Worm (Caenorhabditis elegans) whole organism, L3 larva: Measurements from ENCODE around the gene Y55B1AR.4.

Experiments used
- R02D3.7 ChIP-seq: fragments of 150-350 bp; optimal IDR thresholded peaks from 2 replicates; lab custom pipeline; 2014; ENCODE audit warnings: missing biosample characterization, missing genetic modification characterization
- ZK546.5 ChIP-seq: sonication (generic microtip); optimal IDR thresholded peaks from 2 replicates; lab custom pipeline; 2017; ENCODE audit warnings: missing biosample characterization, missing genetic modification characterization
- aly-2 ChIP-seq: fragments of 150-350 bp; optimal IDR thresholded peaks from 2 replicates; lab custom pipeline; 2014; ENCODE audit warnings: missing biosample characterization, missing genetic modification characterization
- ama-1 ChIP-seq: fragments of 150-350 bp; optimal IDR thresholded peaks from 2 replicates; lab custom pipeline; 2018
- ceh-16 ChIP-seq: sonication (generic microtip); optimal IDR thresholded peaks from 2 replicates; lab custom pipeline; 2017; ENCODE audit warnings: missing biosample characterization, missing genetic modification characterization
- ceh-28 ChIP-seq: fragments of 150-350 bp; optimal IDR thresholded peaks from 2 replicates; lab custom pipeline; 2014; ENCODE audit warnings: missing biosample characterization, missing genetic modification reagents, missing genetic modification characterization
- ceh-82 ChIP-seq: fragments of 150-350 bp; optimal IDR thresholded peaks from 2 replicates; lab custom pipeline; 2014; ENCODE audit warnings: missing biosample characterization, missing genetic modification characterization
- ceh-9 ChIP-seq: sonication (generic microtip); optimal IDR thresholded peaks from 2 replicates; lab custom pipeline; 2018; ENCODE audit warnings: missing biosample characterization, missing genetic modification characterization
- daf-12 ChIP-seq: fragments of 150-350 bp; optimal IDR thresholded peaks from 2 replicates; lab custom pipeline; 2014; ENCODE audit warnings: missing biosample characterization, missing genetic modification reagents, missing genetic modification characterization
- egl-27 ChIP-seq: sonication (generic microtip); optimal IDR thresholded peaks from 4 replicates; lab custom pipeline; 2017; ENCODE audit warnings: missing biosample characterization, missing genetic modification reagents, missing genetic modification characterization
- egl-5 ChIP-seq: fragments of 150-350 bp; optimal IDR thresholded peaks from 2 replicates; lab custom pipeline; 2017; ENCODE audit warnings: missing biosample characterization, missing genetic modification reagents, missing genetic modification characterization, inconsistent platforms
- elt-1 ChIP-seq: fragments of 150-350 bp; optimal IDR thresholded peaks from 2 replicates; lab custom pipeline; 2014; ENCODE audit warnings: missing biosample characterization, missing genetic modification characterization
- elt-2 ChIP-seq: sonication (generic microtip); optimal IDR thresholded peaks from 2 replicates; lab custom pipeline; 2016; ENCODE audit warnings: missing genetic modification reagents, mild to moderate bottlenecking, missing genetic modification characterization, missing compliant biosample characterization
- elt-3 ChIP-seq, 3 experiments: fragments of 150-350 bp in 1 of 3; sonication (generic microtip) in 2 of 3; optimal IDR thresholded peaks; 2 replicates in 2 of 3; 4 replicates in 1 of 3; lab custom pipeline; 2014 to 2017; ENCODE audit warnings: missing biosample characterization in 3 of 3, missing genetic modification characterization in 3 of 3
- eor-1 ChIP-seq, 2 experiments: fragments of 150-350 bp; optimal IDR thresholded peaks; 2 replicates each; lab custom pipeline; 2014 to 2018; ENCODE audit warnings: missing biosample characterization in 2 of 2, missing genetic modification characterization in 2 of 2
- fkh-10 ChIP-seq: sonication (generic microtip); optimal IDR thresholded peaks from 2 replicates; lab custom pipeline; 2017; ENCODE audit warnings: missing biosample characterization, missing genetic modification reagents, missing genetic modification characterization
- fkh-2 ChIP-seq: fragments of 150-350 bp; optimal IDR thresholded peaks from 2 replicates; lab custom pipeline; 2014; ENCODE audit warnings: missing biosample characterization, missing genetic modification reagents, missing genetic modification characterization
- hmg-11 ChIP-seq: sonication (generic microtip); optimal IDR thresholded peaks from 2 replicates; lab custom pipeline; 2016; ENCODE audit warnings: missing genetic modification characterization, missing compliant biosample characterization
- jun-1 ChIP-seq: fragments of 150-350 bp; optimal IDR thresholded peaks from 2 replicates; lab custom pipeline; 2014; ENCODE audit warnings: missing biosample characterization, missing genetic modification reagents, missing genetic modification characterization
- lin-15B ChIP-seq: fragments of 150-350 bp; optimal IDR thresholded peaks from 2 replicates; lab custom pipeline; 2014; ENCODE audit warnings: missing biosample characterization, missing genetic modification characterization
- lin-39 ChIP-seq: fragments of 150-350 bp; optimal IDR thresholded peaks from 2 replicates; lab custom pipeline; 2018; ENCODE audit warnings: missing biosample characterization, missing genetic modification reagents, missing genetic modification characterization
- lsy-12 ChIP-seq: sonication (generic microtip); optimal IDR thresholded peaks from 2 replicates; lab custom pipeline; 2016; ENCODE audit warnings: mild to moderate bottlenecking, missing genetic modification characterization, missing compliant biosample characterization
- mdl-1 ChIP-seq: fragments of 150-350 bp; optimal IDR thresholded peaks from 2 replicates; lab custom pipeline; 2014; ENCODE audit warnings: missing biosample characterization, missing genetic modification characterization
- mml-1 ChIP-seq: fragments of 150-350 bp; sonication (generic microtip); optimal IDR thresholded peaks from 3 replicates; lab custom pipeline; 2014; ENCODE audit warnings: missing biosample characterization, missing genetic modification characterization
- nfya-1 ChIP-seq: sonication (generic microtip); optimal IDR thresholded peaks from 2 replicates; lab custom pipeline; 2017; ENCODE audit warnings: missing genetic modification characterization, mild to moderate bottlenecking, missing compliant biosample characterization, antibody characterized with exemption, moderate library complexity; ENCODE audit not compliant: insufficient read depth
- nhr-11 ChIP-seq: fragments of 150-350 bp; optimal IDR thresholded peaks from 2 replicates; lab custom pipeline; 2014; ENCODE audit warnings: missing biosample characterization, missing genetic modification characterization
- nhr-12 ChIP-seq: fragments of 150-350 bp; optimal IDR thresholded peaks from 2 replicates; lab custom pipeline; 2014; ENCODE audit warnings: missing biosample characterization, missing genetic modification characterization
- nhr-23 ChIP-seq: fragments of 150-350 bp; optimal IDR thresholded peaks from 2 replicates; lab custom pipeline; 2014; ENCODE audit warnings: missing biosample characterization, missing genetic modification reagents, missing genetic modification characterization
- nhr-237 ChIP-seq: fragments of 150-350 bp; optimal IDR thresholded peaks from 2 replicates; lab custom pipeline; 2014; ENCODE audit warnings: missing biosample characterization, missing genetic modification characterization
- nhr-25 ChIP-seq: sonication (generic microtip); optimal IDR thresholded peaks from 2 replicates; lab custom pipeline; 2017; ENCODE audit warnings: missing biosample characterization, missing genetic modification characterization
- nhr-28 ChIP-seq: fragments of 150-350 bp; optimal IDR thresholded peaks from 2 replicates; lab custom pipeline; 2014; ENCODE audit warnings: missing biosample characterization, missing genetic modification characterization
- nhr-43 ChIP-seq: sonication (generic microtip); optimal IDR thresholded peaks from 2 replicates; lab custom pipeline; 2016; ENCODE audit warnings: mild to moderate bottlenecking, missing genetic modification characterization, missing compliant biosample characterization; ENCODE audit not compliant: poor library complexity, severe bottlenecking
- nhr-67 ChIP-seq: fragments of 150-350 bp; optimal IDR thresholded peaks from 2 replicates; lab custom pipeline; 2014; ENCODE audit warnings: missing biosample characterization, missing genetic modification characterization
- nhr-76 ChIP-seq: fragments of 150-350 bp; sonication (generic microtip); optimal IDR thresholded peaks from 5 replicates; lab custom pipeline; 2014; ENCODE audit warnings: missing biosample characterization, missing genetic modification characterization
- nhr-77 ChIP-seq: fragments of 150-350 bp; optimal IDR thresholded peaks from 2 replicates; lab custom pipeline; 2014; ENCODE audit warnings: missing biosample characterization, missing genetic modification characterization
- pha-4 ChIP-seq: fragments of 150-350 bp; optimal IDR thresholded peaks from 2 replicates; lab custom pipeline; 2014; ENCODE audit warnings: missing biosample characterization, missing genetic modification reagents, missing genetic modification characterization
- pqm-1 ChIP-seq: fragments of 150-350 bp; optimal IDR thresholded peaks from 2 replicates; lab custom pipeline; 2017; ENCODE audit warnings: missing biosample characterization, missing genetic modification characterization, inconsistent platforms
- sea-2 ChIP-seq: fragments of 150-350 bp; sonication (generic microtip); optimal IDR thresholded peaks from 4 replicates; lab custom pipeline; 2014; ENCODE audit warnings: missing biosample characterization, missing genetic modification reagents, missing genetic modification characterization
- skn-1 ChIP-seq: fragments of 150-350 bp; optimal IDR thresholded peaks from 2 replicates; lab custom pipeline; 2014; ENCODE audit warnings: missing biosample characterization, missing genetic modification characterization
- snpc-4 ChIP-seq: fragments of 150-350 bp; optimal IDR thresholded peaks from 2 replicates; lab custom pipeline; 2014; ENCODE audit warnings: missing biosample characterization, missing genetic modification characterization
- tbx-2 ChIP-seq: sonication (generic microtip); optimal IDR thresholded peaks from 2 replicates; lab custom pipeline; 2016; ENCODE audit warnings: mild to moderate bottlenecking, missing genetic modification characterization, missing compliant biosample characterization
- unc-39 ChIP-seq: sonication (generic microtip); optimal IDR thresholded peaks from 4 replicates; lab custom pipeline; 2017; ENCODE audit warnings: missing biosample characterization, missing genetic modification characterization
- unc-62 ChIP-seq: fragments of 150-350 bp; sonication (generic microtip); optimal IDR thresholded peaks from 4 replicates; lab custom pipeline; 2014; ENCODE audit warnings: missing biosample characterization, missing genetic modification reagents, missing genetic modification characterization
- zag-1 ChIP-seq: fragments of 150-350 bp; optimal IDR thresholded peaks from 2 replicates; lab custom pipeline; 2014; ENCODE audit warnings: missing biosample characterization, missing genetic modification characterization
- ztf-11 ChIP-seq: fragments of 150-350 bp; optimal IDR thresholded peaks from 2 replicates; lab custom pipeline; 2014; ENCODE audit warnings: missing biosample characterization, missing genetic modification characterization
- ztf-4 ChIP-seq: fragments of 150-350 bp; optimal IDR thresholded peaks from 2 replicates; lab custom pipeline; 2014; ENCODE audit warnings: missing biosample characterization, missing genetic modification characterization

Y55B1AR.4 gene

DNA sequence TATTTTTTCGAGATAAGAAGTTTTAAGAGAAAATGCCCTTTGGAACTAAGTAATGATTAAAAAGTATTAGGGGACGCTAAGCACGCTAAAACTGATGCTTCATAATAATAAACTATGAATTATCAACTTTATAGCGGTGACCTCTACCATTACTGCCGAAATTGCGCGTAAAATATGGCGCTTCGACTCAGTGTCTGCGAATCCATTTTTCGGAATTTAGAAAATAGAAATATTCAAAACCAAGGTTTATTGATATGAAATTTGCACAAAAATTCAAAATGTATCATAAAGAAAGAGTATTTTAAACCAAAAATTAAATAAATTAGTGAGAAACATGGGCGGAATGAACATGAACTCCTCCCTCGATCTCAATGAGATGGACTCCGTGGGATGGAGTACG is 6.0 kb downstream of the Y55B1AR.4 start:
- TF ChIP-seq egl-27 (no peak), fkh-10 (GFP tag; lab: Kevin White, UChicago) (no peak), elt-2 (tag; lab: Kevin White, UChicago) (peak; percentile 46), jun-1 (tag; lab: Kevin White, UChicago) (peak; percentile 14), lsy-12 (no peak), ama-1 (no peak), pqm-1 (tag; lab: Kevin White, UChicago) (peak; percentile 12), sea-2 (GFP tag; lab: Kevin White, UChicago) (no peak), skn-1 (tag; lab: Kevin White, UChicago) (no peak), ceh-82 (no peak)

DNA sequence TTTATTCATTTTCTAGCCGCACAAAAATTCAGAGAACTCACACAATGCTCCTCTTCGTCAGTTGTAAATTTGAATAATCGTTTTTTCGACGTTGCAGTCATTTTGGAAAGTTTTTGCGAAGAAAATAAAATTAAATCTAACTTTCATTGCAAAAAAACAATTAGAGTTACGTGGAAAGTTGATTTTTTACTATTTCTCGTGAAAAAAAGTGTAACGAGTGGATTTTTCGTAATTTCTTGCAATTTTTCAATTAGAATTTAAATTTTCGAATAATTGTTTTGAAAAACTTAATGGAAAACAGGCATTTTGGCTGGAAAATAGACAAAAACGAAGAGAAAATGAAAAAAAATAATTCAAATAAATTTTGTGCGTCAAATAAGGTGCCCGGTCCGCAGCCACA is 6.6 kb downstream of the Y55B1AR.4 start, which contains the start of gene Y55B1AR.2:
Y55B1AR.2 (minus strand) TSS at position 101 of the 400 bp plus-strand sequence.
- no peak for TF ChIP-seq lin-39 (tag; lab: Kevin White, UChicago)
- TF ChIP-seq ztf-11 (tag; lab: Kevin White, UChicago), result no peak
- no peak for TF ChIP-seq egl-5 (tag; lab: Kevin White, UChicago)
- TF ChIP-seq lsy-12, result no peak
- TF ChIP-seq nhr-11 (tag; lab: Kevin White, UChicago), result no peak
- no peak for TF ChIP-seq nfya-1 (tag; lab: Kevin White, UChicago)
- TF ChIP-seq hmg-11 (tag; lab: Kevin White, UChicago), result no peak
- TF ChIP-seq, all 47 proteins: peak for 0

DNA sequence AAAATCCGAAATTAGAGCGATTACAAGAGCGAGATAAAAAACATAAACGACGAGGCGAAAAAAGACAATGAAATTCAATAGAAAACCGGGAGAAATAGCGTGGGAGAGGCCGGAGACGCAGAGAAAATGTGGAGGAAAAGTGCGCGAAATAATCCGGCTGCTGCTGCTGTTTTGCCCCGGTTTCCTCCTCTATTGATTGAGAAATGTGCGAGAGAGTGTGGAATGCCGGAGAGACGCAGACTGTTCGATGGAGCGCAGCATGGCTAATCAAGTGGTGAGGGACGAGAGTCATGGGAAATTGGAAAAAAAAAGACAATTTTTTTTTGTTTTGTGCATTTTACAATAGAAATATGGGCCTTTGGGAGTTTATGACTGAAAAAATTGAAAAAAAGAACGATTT is 7.1 kb downstream of the Y55B1AR.4 start:
- TF ChIP-seq ama-1, result no peak
- TF ChIP-seq ceh-28, result peak; percentile 84
- no peak for TF ChIP-seq eor-1 (tag; optimal IDR thresholded peaks at IDR 0.05; lab: Kevin White, UChicago)
- TF ChIP-seq nhr-23 (tag; lab: Kevin White, UChicago), result peak; percentile 64
- TF ChIP-seq lsy-12, result no peak
- TF ChIP-seq elt-2 (tag; lab: Kevin White, UChicago), result no peak
- TF ChIP-seq nhr-43, result no peak
- TF ChIP-seq egl-5 (tag; lab: Kevin White, UChicago), result no peak
- no peak for TF ChIP-seq ZK546.5 (tag; lab: Kevin White, UChicago)
- no peak for TF ChIP-seq ztf-11 (tag; lab: Kevin White, UChicago)
- TF ChIP-seq elt-3 (tag; optimal IDR thresholded peaks at IDR 0.05; lab: Kevin White, UChicago), result no peak
- TF ChIP-seq hmg-11 (tag; lab: Kevin White, UChicago), result peak; percentile 96
- no peak for TF ChIP-seq ceh-9
- TF ChIP-seq nhr-76 (tag; lab: Kevin White, UChicago), result no peak
- no peak for TF ChIP-seq tbx-2 (tag; lab: Kevin White, UChicago)
- no peak for TF ChIP-seq jun-1 (tag; lab: Kevin White, UChicago)
- TF ChIP-seq daf-12 (tag; lab: Kevin White, UChicago), result no peak
- TF ChIP-seq fkh-10 (GFP tag; lab: Kevin White, UChicago), result peak; percentile 81
- peak; percentile 44 for TF ChIP-seq lin-15B (tag; lab: Kevin White, UChicago)
- TF ChIP-seq egl-27, result no peak
- no peak for TF ChIP-seq nhr-28 (tag; lab: Kevin White, UChicago)
- TF ChIP-seq nhr-12, result no peak
- TF ChIP-seq zag-1 (tag; lab: Kevin White, UChicago), result no peak
- no peak for TF ChIP-seq R02D3.7
- TF ChIP-seq nhr-11 (tag; lab: Kevin White, UChicago), result no peak
- TF ChIP-seq sea-2 (GFP tag; lab: Kevin White, UChicago), result no peak
- TF ChIP-seq mdl-1 (tag; lab: Kevin White, UChicago), result no peak
- no peak for TF ChIP-seq unc-39 (tag; lab: Kevin White, UChicago)
- TF ChIP-seq ztf-4 (tag; lab: Kevin White, UChicago), result no peak
- peak; percentile 15 for TF ChIP-seq pqm-1 (tag; lab: Kevin White, UChicago)
- no peak for TF ChIP-seq elt-1 (tag; lab: Kevin White, UChicago)
- peak; percentile 24 for TF ChIP-seq snpc-4
- TF ChIP-seq nhr-77 (tag; lab: Kevin White, UChicago), result no peak
- TF ChIP-seq nhr-237, result no peak
- TF ChIP-seq fkh-2 (tag; lab: Kevin White, UChicago), result no peak
- no peak for TF ChIP-seq unc-62
- no peak for TF ChIP-seq ceh-16
- TF ChIP-seq pha-4 (tag; lab: Kevin White, UChicago), result peak; percentile 58
- TF ChIP-seq lin-39 (tag; lab: Kevin White, UChicago), result peak; percentile 67
- peak; percentile 69 for TF ChIP-seq nfya-1 (tag; lab: Kevin White, UChicago)
- peak; percentile 38 for TF ChIP-seq nhr-25
- no peak for TF ChIP-seq aly-2 (tag; lab: Kevin White, UChicago)
- no peak for TF ChIP-seq mml-1 (tag; lab: Kevin White, UChicago)
- TF ChIP-seq skn-1 (tag; lab: Kevin White, UChicago), result no peak
- TF ChIP-seq ceh-82, result no peak
- no peak for TF ChIP-seq nhr-67 (tag; lab: Kevin White, UChicago)
